Worm (Caenorhabditis elegans): Measurements from ENCODE around the gene F37B4.15.

- TF ChIP-seq ceh-36 (tag; optimal IDR thresholded peaks at IDR 0.05), result no peak
- no peak for TF ChIP-seq B0310.2 (tag; optimal IDR thresholded peaks at IDR 0.05)
- TF ChIP-seq scrt-1 (GFP tag; IDR thresholded peaks at IDR 0.05), result no peak
- TF ChIP-seq ama-1 (optimal IDR thresholded peaks at IDR 0.05), result no peak
- no peak for TF ChIP-seq pes-1 (GFP tag; IDR thresholded peaks at IDR 0.05)
- TF ChIP-seq tra-4 (tag; optimal IDR thresholded peaks at IDR 0.05), result no peak
- no peak for TF ChIP-seq flt-1 (GFP tag; IDR thresholded peaks at IDR 0.05)
- no peak for TF ChIP-seq tbx-11 (GFP tag; IDR thresholded peaks at IDR 0.05)
- TF ChIP-seq hnd-1 (tag; optimal IDR thresholded peaks at IDR 0.05), result no peak
Observed at ce11 chrV:2884411-2884810, 7.6 kb upstream of the F37B4.15 start, which contains the start of gene sre-24.
